Fruit fly (Drosophila melanogaster): ENCODE results near the gene CG31415.

The CG31415 gene

dm6 chr3R:9783240-9783917 is 40.1 kb downstream of the CG31415 start (continued):
- no peak for TF ChIP-seq CG2199 (GFP tag; IDR thresholded peaks at IDR 0.05)
- TF ChIP-seq CG31441 (GFP tag; IDR thresholded peaks at IDR 0.05), result peak; percentile 39; the same call in 1 of the 2 replicates
- TF ChIP-seq Chrac-16 (GFP tag; optimal IDR thresholded peaks at IDR 0.05), result no peak
- TF ChIP-seq CG15269 (tag; optimal IDR thresholded peaks at IDR 0.05), result no peak
- TF ChIP-seq CG11695 (GFP tag; IDR thresholded peaks at IDR 0.05), result no peak
- peak; percentile 16; the same call in 1 of the 2 replicates for TF ChIP-seq Ptx1 (GFP tag; IDR thresholded peaks at IDR 0.05)
- no peak for TF ChIP-seq cg (GFP tag; optimal IDR thresholded peaks at IDR 0.05)
- TF ChIP-seq CG12104 (GFP tag; optimal IDR thresholded peaks at IDR 0.05), result no peak
- TF ChIP-seq ro (GFP tag; IDR thresholded peaks at IDR 0.05), result no peak
- TF ChIP-seq h (optimal IDR thresholded peaks at IDR 0.05), result no peak
- no peak for TF ChIP-seq CG6654 (GFP tag; optimal IDR thresholded peaks at IDR 0.05)
- TF ChIP-seq BtbVII (GFP tag; optimal IDR thresholded peaks at IDR 0.05), result no peak
- TF ChIP-seq NK7.1 (GFP tag; optimal IDR thresholded peaks at IDR 0.05), result no peak
- no peak for TF ChIP-seq Nf-YB (GFP tag; optimal IDR thresholded peaks at IDR 0.05)
- TF ChIP-seq unpg (GFP tag; optimal IDR thresholded peaks at IDR 0.05), result peak; percentile 47
- TF ChIP-seq Nf-YA (GFP tag; IDR thresholded peaks at IDR 0.05), result no peak
- TF ChIP-seq cas (GFP tag; IDR thresholded peaks at IDR 0.05), result no peak
- TF ChIP-seq CG16813 (GFP tag; IDR thresholded peaks at IDR 0.05; ENCODE audit: partially characterized antibody), result no peak
- TF ChIP-seq CG30020 (tag; optimal IDR thresholded peaks at IDR 0.05), result no peak
- no peak for TF ChIP-seq lab (GFP tag; optimal IDR thresholded peaks at IDR 0.05)
- no peak for TF ChIP-seq usp (GFP tag; optimal IDR thresholded peaks at IDR 0.05)
- TF ChIP-seq hth (optimal IDR thresholded peaks at IDR 0.05), result no peak
- no peak for TF ChIP-seq crc (GFP tag; optimal IDR thresholded peaks at IDR 0.05)
- TF ChIP-seq vvl (GFP tag; IDR thresholded peaks at IDR 0.05), result 0 out of 2 replicates have a peak, but pooled peaks have one; percentile 8
- TF ChIP-seq Dref (GFP tag; IDR thresholded peaks at IDR 0.05), result no peak
- no peak for TF ChIP-seq Bdp1 (GFP tag; optimal IDR thresholded peaks at IDR 0.05)
- no peak for TF ChIP-seq ken (GFP tag; IDR thresholded peaks at IDR 0.05)
- no peak for TF ChIP-seq CoRest (tag; optimal IDR thresholded peaks at IDR 0.05)
- TF ChIP-seq Hr51 (GFP tag; optimal IDR thresholded peaks at IDR 0.05), result peak in 1 of 2 experiments; percentile 36
- TF ChIP-seq CG14050 (GFP tag; IDR thresholded peaks at IDR 0.05), result no peak
- TF ChIP-seq vfl (GFP tag; optimal IDR thresholded peaks at IDR 0.05), result no peak
- TF ChIP-seq Oaz (GFP tag; IDR thresholded peaks at IDR 0.05), result no peak
- no peak for TF ChIP-seq mld (GFP tag; IDR thresholded peaks at IDR 0.05; ENCODE audit: partially characterized antibody)
- no peak for TF ChIP-seq CG10654 (GFP tag; optimal IDR thresholded peaks at IDR 0.05)
- no peak for TF ChIP-seq exex (tag; optimal IDR thresholded peaks at IDR 0.05)
- no peak for TF ChIP-seq MESR4 (GFP tag; optimal IDR thresholded peaks at IDR 0.05)
- TF ChIP-seq CG4282 (GFP tag; optimal IDR thresholded peaks at IDR 0.05), result no peak
- TF ChIP-seq br (optimal IDR thresholded peaks at IDR 0.05), result no peak
- TF ChIP-seq nom (GFP tag; optimal IDR thresholded peaks at IDR 0.05), result no peak
- TF ChIP-seq CG17328 (GFP tag; IDR thresholded peaks at IDR 0.05), result no peak
- TF ChIP-seq Dek (tag; optimal IDR thresholded peaks at IDR 0.05), result peak; percentile 9
- no peak for TF ChIP-seq CG12942 (GFP tag; optimal IDR thresholded peaks at IDR 0.05)
- no peak for TF ChIP-seq caup (GFP tag; optimal IDR thresholded peaks at IDR 0.05; ENCODE audit: severe bottlenecking)
- no peak for TF ChIP-seq CG17829 (tag; optimal IDR thresholded peaks at IDR 0.05)
- no peak for TF ChIP-seq CG18619 (GFP tag; optimal IDR thresholded peaks at IDR 0.05)
- TF ChIP-seq wdn (GFP tag; IDR thresholded peaks at IDR 0.05), result no peak
- TF ChIP-seq MTF-1 (GFP tag; optimal IDR thresholded peaks at IDR 0.05; ENCODE audit: borderline replicate concordance), result peak; percentile 49
- no peak for TF ChIP-seq CG10979 (tag; optimal IDR thresholded peaks at IDR 0.05)
- TF ChIP-seq CG14014 (GFP tag; IDR thresholded peaks at IDR 0.05), result no peak
- no peak for TF ChIP-seq CG10959 (GFP tag; IDR thresholded peaks at IDR 0.05)
- no peak for TF ChIP-seq HLH3B (GFP tag; IDR thresholded peaks at IDR 0.05)
